Fruit fly (Drosophila melanogaster) whole organism, embryonic: Measurements from ENCODE around the gene HBS1.

Source experiments
- Atf-2 ChIP-seq: fragments of 200-800 bp; sonication (Bioruptor generic); optimal IDR thresholded peaks from 2 replicates; lab custom pipeline; 2016; ENCODE audit warnings: missing biosample characterization, missing genetic modification characterization
- Bgb ChIP-seq: fragments of 200-800 bp; sonication (Bioruptor generic); IDR thresholded peaks from 2 replicates; pipeline ENCODE4 v1.3.6; 2022; ENCODE audit warnings: missing biosample characterization, missing genetic modification characterization; ENCODE audit not compliant: partially characterized antibody
- CG10462 ChIP-seq: fragments of 200-800 bp; sonication (Bioruptor generic); optimal IDR thresholded peaks from 2 replicates; lab custom pipeline; 2016; ENCODE audit warnings: missing biosample characterization, missing genetic modification characterization
- CG11695 ChIP-seq: fragments of 200-800 bp; sonication (Bioruptor generic); IDR thresholded peaks from 3 replicates; pipeline ENCODE4 v1.3.6; 2022; ENCODE audit warnings: missing biosample characterization, missing genetic modification characterization
- CG11696 ChIP-seq: fragments of 200-800 bp; sonication (Bioruptor generic); IDR thresholded peaks from 2 replicates; pipeline ENCODE4 v1.3.6; 2022; ENCODE audit warnings: missing biosample characterization, missing genetic modification characterization
- CG12071 ChIP-seq: fragments of 200-800 bp; sonication (Bioruptor generic); optimal IDR thresholded peaks from 3 replicates; lab custom pipeline; 2018; ENCODE audit warnings: missing biosample characterization, mild to moderate bottlenecking, missing genetic modification characterization
- CG12236 ChIP-seq: fragments of 200-800 bp; sonication (Bioruptor generic); optimal IDR thresholded peaks from 2 replicates; lab custom pipeline; 2016; ENCODE audit warnings: missing biosample characterization, missing genetic modification characterization
- CG13424 ChIP-seq: fragments of 200-800 bp; sonication (Bioruptor generic); optimal IDR thresholded peaks from 2 replicates; lab custom pipeline; 2019; ENCODE audit warnings: missing biosample characterization, mild to moderate bottlenecking, missing genetic modification characterization, moderate library complexity
- CG14710 ChIP-seq: fragments of 200-800 bp; sonication (Bioruptor generic); optimal IDR thresholded peaks from 3 replicates; lab custom pipeline; 2019; ENCODE audit warnings: missing biosample characterization, mild to moderate bottlenecking, missing genetic modification characterization, moderate library complexity
- CG14965 ChIP-seq: fragments of 200-800 bp; sonication (Bioruptor generic); optimal IDR thresholded peaks from 2 replicates; lab custom pipeline; 2016; ENCODE audit warnings: missing biosample characterization, missing genetic modification characterization, borderline replicate concordance
- CG15269 ChIP-seq: fragments of 200-800 bp; sonication (Bioruptor generic); optimal IDR thresholded peaks from 2 replicates; lab custom pipeline; 2018; ENCODE audit warnings: missing biosample characterization, mild to moderate bottlenecking, missing genetic modification characterization, moderate library complexity
- CG2120 ChIP-seq: fragments of 200-800 bp; sonication (Bioruptor generic); optimal IDR thresholded peaks from 3 replicates; lab custom pipeline; 2016; ENCODE audit warnings: missing biosample characterization, missing genetic modification characterization
- CG2199 ChIP-seq: fragments of 200-800 bp; sonication (Bioruptor generic); IDR thresholded peaks from 3 replicates; pipeline ENCODE4 v1.3.6; 2022; ENCODE audit warnings: missing biosample characterization, missing genetic modification characterization
- CG32767 ChIP-seq: fragments of 200-800 bp; sonication (Bioruptor generic); IDR thresholded peaks from 2 replicates; pipeline ENCODE4 v1.3.6; 2022; ENCODE audit warnings: missing biosample characterization, missing genetic modification characterization
- CG9437 ChIP-seq: fragments of 200-800 bp; sonication (Bioruptor generic); optimal IDR thresholded peaks from 2 replicates; lab custom pipeline; 2018; ENCODE audit warnings: missing biosample characterization, mild to moderate bottlenecking, missing genetic modification characterization
- CTCF ChIP-seq: fragments of 200-800 bp; sonication (Bioruptor generic); optimal IDR thresholded peaks from 2 replicates; lab custom pipeline; 2017; ENCODE audit warnings: missing biosample characterization, mild to moderate bottlenecking, missing genetic modification characterization, moderate library complexity
- D19B ChIP-seq: fragments of 200-800 bp; sonication (Bioruptor generic); optimal IDR thresholded peaks from 2 replicates; lab custom pipeline; 2017; ENCODE audit warnings: missing biosample characterization, mild to moderate bottlenecking, missing genetic modification characterization
- Dbx ChIP-seq: fragments of 200-800 bp; sonication (Bioruptor generic); IDR thresholded peaks from 3 replicates; pipeline ENCODE4 v1.3.6; 2022; ENCODE audit warnings: missing biosample characterization, missing genetic modification characterization
- Dek ChIP-seq: fragments of 200-800 bp; sonication (Bioruptor generic); optimal IDR thresholded peaks from 3 replicates; lab custom pipeline; 2019; ENCODE audit warnings: missing biosample characterization, mild to moderate bottlenecking, missing genetic modification characterization, moderate library complexity
- Doc2 ChIP-seq: fragments of 200-800 bp; sonication (Bioruptor generic); IDR thresholded peaks from 2 replicates; pipeline ENCODE4 v1.3.6; 2022; ENCODE audit warnings: missing biosample characterization, missing genetic modification characterization
- Fer1 ChIP-seq: fragments of 200-800 bp; sonication (Bioruptor generic); optimal IDR thresholded peaks from 2 replicates; lab custom pipeline; 2017; ENCODE audit warnings: missing biosample characterization, mild to moderate bottlenecking, missing genetic modification characterization
- Neu2 ChIP-seq: fragments of 200-800 bp; sonication (Bioruptor generic); optimal IDR thresholded peaks from 3 replicates; lab custom pipeline; 2016; ENCODE audit warnings: missing biosample characterization, missing genetic modification characterization, borderline replicate concordance
- Nf-YA ChIP-seq: fragments of 200-800 bp; sonication (Bioruptor generic); IDR thresholded peaks from 2 replicates; pipeline ENCODE4 v1.3.6; 2022; ENCODE audit warnings: missing biosample characterization, missing genetic modification characterization
- PHDP ChIP-seq: fragments of 200-800 bp; sonication (Bioruptor generic); optimal IDR thresholded peaks from 3 replicates; lab custom pipeline; 2018; ENCODE audit warnings: missing biosample characterization, mild to moderate bottlenecking, missing genetic modification characterization, moderate library complexity
- Spps ChIP-seq: fragments of 200-800 bp; sonication (Bioruptor generic); optimal IDR thresholded peaks from 2 replicates; lab custom pipeline; 2018; ENCODE audit warnings: missing biosample characterization, mild to moderate bottlenecking, missing genetic modification characterization
- Sry-δ ChIP-seq: fragments of 200-800 bp; sonication (Bioruptor generic); optimal IDR thresholded peaks from 2 replicates; lab custom pipeline; 2016; ENCODE audit warnings: missing biosample characterization, missing genetic modification characterization
- Taf1 ChIP-seq: fragments of 200-800 bp; sonication (Bioruptor generic); IDR thresholded peaks from 2 replicates; pipeline ENCODE4 v1.3.6; 2022; ENCODE audit warnings: missing biosample characterization, missing genetic modification characterization
- Trl ChIP-seq, 3 experiments: fragments of >200 bp in 2 of 3; fragments of 200-800 bp in 1 of 3; sonication (Bioruptor generic) in 1 of 3; optimal IDR thresholded peaks; 2 replicates in 1 of 3; 3 replicates in 2 of 3; lab custom pipeline; 2016 to 2017; ENCODE audit warnings: missing biosample characterization in 1 of 3, missing genetic modification characterization in 1 of 3
- ap ChIP-seq: fragments of 200-800 bp; sonication (Bioruptor generic); IDR thresholded peaks from 2 replicates; pipeline ENCODE4 v1.3.6; 2022; ENCODE audit warnings: missing biosample characterization, missing genetic modification characterization
- cad ChIP-seq: fragments of >200 bp; optimal IDR thresholded peaks from 2 replicates; lab custom pipeline; 2017; ENCODE audit warnings: missing biosample characterization, missing genetic modification characterization
- chm ChIP-seq: fragments of 200-800 bp; sonication (Bioruptor generic); IDR thresholded peaks from 2 replicates; pipeline ENCODE4 v1.3.6; 2022; ENCODE audit warnings: missing biosample characterization, missing genetic modification characterization
- cwo ChIP-seq: fragments of 200-800 bp; sonication (Bioruptor generic); optimal IDR thresholded peaks from 3 replicates; lab custom pipeline; 2017; ENCODE audit warnings: missing biosample characterization, missing genetic modification characterization, mild to moderate bottlenecking, moderate library complexity, missing genetic modification reagents
- dmrt99B ChIP-seq: fragments of 200-800 bp; sonication (Bioruptor generic); optimal IDR thresholded peaks from 2 replicates; lab custom pipeline; 2018; ENCODE audit warnings: missing biosample characterization, mild to moderate bottlenecking, missing genetic modification characterization, moderate library complexity
- dysf ChIP-seq: fragments of 200-800 bp; sonication (Bioruptor generic); IDR thresholded peaks from 3 replicates; pipeline ENCODE4 v1.3.6; 2022; ENCODE audit warnings: missing biosample characterization, missing genetic modification characterization
- exex ChIP-seq: fragments of 200-800 bp; sonication (Bioruptor generic); optimal IDR thresholded peaks from 4 replicates; lab custom pipeline; 2018; ENCODE audit warnings: missing biosample characterization, mild to moderate bottlenecking, missing genetic modification characterization, moderate library complexity
- ftz-f1 ChIP-seq: fragments of 200-800 bp; sonication (Bioruptor generic); optimal IDR thresholded peaks from 2 replicates; lab custom pipeline; 2016; ENCODE audit warnings: missing biosample characterization, missing genetic modification characterization
- gcm2 ChIP-seq: fragments of 200-800 bp; sonication (Bioruptor generic); optimal IDR thresholded peaks from 2 replicates; lab custom pipeline; 2016; ENCODE audit warnings: missing biosample characterization, missing genetic modification characterization
- grau ChIP-seq: fragments of 200-800 bp; optimal IDR thresholded peaks from 3 replicates; lab custom pipeline; 2019; ENCODE audit warnings: missing biosample characterization, mild to moderate bottlenecking, missing genetic modification characterization, moderate library complexity
- h ChIP-seq: fragments of >200 bp; optimal IDR thresholded peaks from 2 replicates; lab custom pipeline; 2017
- ham ChIP-seq: fragments of 200-800 bp; sonication (Bioruptor generic); IDR thresholded peaks from 2 replicates; pipeline ENCODE4 v1.3.6; 2022; ENCODE audit warnings: missing biosample characterization, missing genetic modification characterization
- ind ChIP-seq: fragments of 200-800 bp; sonication (Bioruptor generic); optimal IDR thresholded peaks from 3 replicates; lab custom pipeline; 2016; ENCODE audit warnings: missing biosample characterization, missing genetic modification characterization
- kay ChIP-seq: fragments of 200-800 bp; sonication (Bioruptor generic); optimal IDR thresholded peaks from 2 replicates; lab custom pipeline; 2016; ENCODE audit warnings: missing biosample characterization, missing genetic modification characterization
- nerfin-1 ChIP-seq: fragments of 200-800 bp; sonication (Bioruptor generic); optimal IDR thresholded peaks from 3 replicates; lab custom pipeline; 2019; ENCODE audit warnings: missing biosample characterization, mild to moderate bottlenecking, missing genetic modification characterization, moderate library complexity
- pfk ChIP-seq: fragments of 200-800 bp; sonication (Bioruptor generic); optimal IDR thresholded peaks from 2 replicates; lab custom pipeline; 2018; ENCODE audit warnings: missing biosample characterization, mild to moderate bottlenecking, missing genetic modification characterization, moderate library complexity
- pzg ChIP-seq: fragments of 200-800 bp; sonication (Bioruptor generic); optimal IDR thresholded peaks from 3 replicates; lab custom pipeline; 2018; ENCODE audit warnings: missing biosample characterization, mild to moderate bottlenecking, missing genetic modification characterization, moderate library complexity
- sr ChIP-seq: fragments of 200-800 bp; sonication (Bioruptor generic); IDR thresholded peaks from 3 replicates; pipeline ENCODE4 v1.3.6; 2022; ENCODE audit warnings: missing biosample characterization, missing genetic modification characterization
- tll ChIP-seq, 2 experiments: fragments of 200-800 bp in 1 of 2; fragments of >200 bp in 1 of 2; sonication (Bioruptor generic) in 1 of 2; optimal IDR thresholded peaks; 2 replicates each; lab custom pipeline; 2017 to 2019; ENCODE audit warnings: missing biosample characterization in 2 of 2, missing genetic modification characterization in 2 of 2, mild to moderate bottlenecking in 1 of 2, moderate library complexity in 1 of 2
- tup ChIP-seq: fragments of 200-800 bp; sonication (Bioruptor generic); optimal IDR thresholded peaks from 2 replicates; lab custom pipeline; 2016; ENCODE audit warnings: missing biosample characterization, mild to moderate bottlenecking, missing genetic modification characterization, moderate library complexity
- wor ChIP-seq: fragments of 200-800 bp; sonication (Bioruptor generic); IDR thresholded peaks from 2 replicates; pipeline ENCODE4 v1.3.6; 2022; ENCODE audit warnings: missing biosample characterization, missing genetic modification characterization
- zf30C ChIP-seq: fragments of 200-800 bp; sonication (Bioruptor generic); optimal IDR thresholded peaks from 3 replicates; lab custom pipeline; 2018; ENCODE audit warnings: missing biosample characterization, mild to moderate bottlenecking, missing genetic modification characterization
- zfh1 ChIP-seq: fragments of 200-800 bp; sonication (Bioruptor generic); IDR thresholded peaks from 3 replicates; pipeline ENCODE4 v1.3.6; 2022; ENCODE audit warnings: missing biosample characterization, missing genetic modification characterization

HBS1 gene

DNA sequence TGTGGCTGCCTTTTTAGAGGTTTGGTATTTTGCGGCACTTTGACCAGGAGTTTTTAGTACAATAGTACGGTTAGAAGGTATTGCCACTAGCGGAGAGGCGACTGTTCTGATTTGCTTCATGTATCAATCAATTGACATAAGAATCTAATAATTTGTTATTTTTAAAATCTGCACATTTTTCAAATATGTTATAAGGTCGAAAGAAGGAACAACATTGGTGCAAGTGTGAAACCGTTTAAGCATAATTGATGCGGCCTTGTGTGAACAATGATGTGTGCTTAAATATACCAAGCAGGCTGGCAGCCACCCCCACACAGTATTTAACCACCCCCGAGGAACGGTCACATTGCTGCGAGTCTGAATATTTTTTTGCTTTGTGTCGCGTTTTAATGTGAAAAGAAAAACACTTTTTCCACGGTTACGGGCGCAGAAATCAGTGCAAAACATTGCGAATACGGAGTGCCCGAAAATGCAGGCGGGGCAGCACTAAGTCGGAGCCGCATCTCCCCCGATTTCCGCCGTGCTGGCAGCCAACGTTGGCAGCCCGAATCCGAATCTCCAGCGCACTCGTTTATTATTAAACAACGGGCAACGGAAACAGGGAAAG lies at the start of gene HBS1, which contains the start of gene CG12025:
HBS1 (minus strand) TSS at position 120 of the 607 bp plus-strand sequence.
CG12025 (plus strand) TSS at position 310 of the 607 bp plus-strand sequence.
- no peak for TF ChIP-seq CTCF
- TF ChIP-seq Neu2 (GFP tag; lab: Kevin White, UChicago) = no peak
- no peak for TF ChIP-seq CG11695 (GFP tag; lab: Robert Waterston, UW)
- TF ChIP-seq CG10462 (GFP tag; lab: Kevin White, UChicago) = no peak
- 0 out of 2 replicates have a peak, but pooled peaks have one; percentile 25 for TF ChIP-seq chm (GFP tag; lab: Robert Waterston, UW)
- TF ChIP-seq PHDP = peak; percentile 54
- TF ChIP-seq CG14710 = peak; percentile 85
- TF ChIP-seq CG15269 = peak; percentile 32
- TF ChIP-seq zfh1 (GFP tag; lab: Robert Waterston, UW) = peak; percentile 56; the same call in 1 of the 3 replicates
- peak in 1 of 2 experiments; percentile 82 for TF ChIP-seq tll (GFP tag; optimal IDR thresholded peaks at IDR 0.05; lab: Kevin White, UChicago)
- TF ChIP-seq sr (GFP tag; lab: Robert Waterston, UW) = no peak
- no peak for TF ChIP-seq ham (GFP tag; lab: Robert Waterston, UW)
- no peak for TF ChIP-seq gcm2 (GFP tag; lab: Kevin White, UChicago)
- TF ChIP-seq ftz-f1 (GFP tag; lab: Kevin White, UChicago) = no peak
- TF ChIP-seq CG9437 (GFP tag; lab: Kevin White, UChicago) = no peak
- peak; percentile 5 for TF ChIP-seq cwo
- TF ChIP-seq dysf (GFP tag; lab: Robert Waterston, UW) = peak; percentile 75
- TF ChIP-seq wor (GFP tag; lab: Robert Waterston, UW) = no peak
- peak; percentile 28 for TF ChIP-seq D19B
- TF ChIP-seq CG2199 = no peak
- no peak for TF ChIP-seq CG11696
- TF ChIP-seq Atf-2 = peak; percentile 31
- TF ChIP-seq CG12071 = no peak
- 0 out of 2 replicates have a peak, but pooled peaks have one; percentile 23 for TF ChIP-seq Taf1 (GFP tag; lab: Robert Waterston, UW)
- peak; percentile 87 for TF ChIP-seq pzg
- no peak for TF ChIP-seq CG32767 (GFP tag; lab: Robert Waterston, UW)
- peak; percentile 82 for TF ChIP-seq CG2120
- peak; percentile 5 for TF ChIP-seq kay (GFP tag; lab: Kevin White, UChicago)
- peak; percentile 34 for TF ChIP-seq Dek (tag; lab: Kevin White, UChicago)
- no peak for TF ChIP-seq Nf-YA (GFP tag; lab: Robert Waterston, UW)
- no peak for TF ChIP-seq CG12236 (GFP tag; lab: Kevin White, UChicago)
- no peak for TF ChIP-seq pfk (GFP tag; lab: Kevin White, UChicago)
- TF ChIP-seq ap (GFP tag; lab: Robert Waterston, UW) = no peak
- TF ChIP-seq Bgb (GFP tag; lab: Robert Waterston, UW) = no peak
- TF ChIP-seq Sry-δ (GFP tag; lab: Kevin White, UChicago) = peak; percentile 63
- no peak for TF ChIP-seq Doc2 (GFP tag; lab: Robert Waterston, UW)
- TF ChIP-seq Dbx (GFP tag; lab: Robert Waterston, UW) = no peak
- no peak for TF ChIP-seq tup (GFP tag; lab: Kevin White, UChicago)
- TF ChIP-seq CG13424 (tag; lab: Kevin White, UChicago) = peak; percentile 69
- TF ChIP-seq Trl (optimal IDR thresholded peaks at IDR 0.05; lab: Kevin White, UChicago) = no peak
- TF ChIP-seq Trl (GFP tag; optimal IDR thresholded peaks at IDR 0.05; lab: Kevin White, UChicago) = peak; percentile 47
- no peak for TF ChIP-seq Spps (tag; lab: Kevin White, UChicago)
- TF ChIP-seq zf30C (GFP tag; lab: Kevin White, UChicago) = no peak
- TF ChIP-seq nerfin-1 (tag; lab: Kevin White, UChicago) = peak; percentile 50
- no peak for TF ChIP-seq exex (tag; lab: Kevin White, UChicago)
- TF ChIP-seq ind (GFP tag; lab: Kevin White, UChicago) = peak; percentile 64
- no peak for TF ChIP-seq CG14965
- no peak for TF ChIP-seq cad (GFP tag; lab: Kevin White, UChicago)
- TF ChIP-seq Fer1 (GFP tag; lab: Kevin White, UChicago) = no peak
- peak; percentile 45 for TF ChIP-seq dmrt99B
- no peak for TF ChIP-seq h (lab: Kevin White, UChicago)
- TF ChIP-seq grau (tag; lab: Kevin White, UChicago) = peak; percentile 65
